Fruit fly (Drosophila melanogaster): ENCODE data around the gene Ski6.
A peak's percentile ranks its signal among the peaks of the same experiment; 100 is the strongest.

Gene Ski6

dm6 chr2L:13206857-13207463 is 15.3 kb downstream of the Ski6 start:
- TF ChIP-seq zfh2 (GFP tag; optimal IDR thresholded peaks at IDR 0.05) (no peak), kni (GFP tag; optimal IDR thresholded peaks at IDR 0.05) (no peak), Med (GFP tag) (peak; percentile 6), dimm (GFP tag; IDR thresholded peaks at IDR 0.05) (no peak), CG7963 (GFP tag; IDR thresholded peaks at IDR 0.05; ENCODE audit: partially characterized antibody) (0 out of 3 replicates have a peak, but pooled peaks have one; percentile 18), Sry-β (GFP tag; optimal IDR thresholded peaks at IDR 0.05) (no peak), Asciz (GFP tag; optimal IDR thresholded peaks at IDR 0.05) (no peak), gce (GFP tag; IDR thresholded peaks at IDR 0.05) (no peak), tgo (GFP tag; IDR thresholded peaks at IDR 0.05) (no peak), CG15479 (GFP tag; optimal IDR thresholded peaks at IDR 0.05) (no peak), prd (optimal IDR thresholded peaks at IDR 0.05) (no peak), prd (GFP tag; IDR thresholded peaks at IDR 0.05) (no peak), Dp (GFP tag; optimal IDR thresholded peaks at IDR 0.05) (no peak), tin (GFP tag; optimal IDR thresholded peaks at IDR 0.05) (no peak), exex (tag; optimal IDR thresholded peaks at IDR 0.05) (peak; percentile 19), Drgx (GFP tag; IDR thresholded peaks at IDR 0.05) (0 out of 2 replicates have a peak, but pooled peaks have one; percentile 23), fd96Cb (tag; optimal IDR thresholded peaks at IDR 0.05) (no peak)

DNA sequence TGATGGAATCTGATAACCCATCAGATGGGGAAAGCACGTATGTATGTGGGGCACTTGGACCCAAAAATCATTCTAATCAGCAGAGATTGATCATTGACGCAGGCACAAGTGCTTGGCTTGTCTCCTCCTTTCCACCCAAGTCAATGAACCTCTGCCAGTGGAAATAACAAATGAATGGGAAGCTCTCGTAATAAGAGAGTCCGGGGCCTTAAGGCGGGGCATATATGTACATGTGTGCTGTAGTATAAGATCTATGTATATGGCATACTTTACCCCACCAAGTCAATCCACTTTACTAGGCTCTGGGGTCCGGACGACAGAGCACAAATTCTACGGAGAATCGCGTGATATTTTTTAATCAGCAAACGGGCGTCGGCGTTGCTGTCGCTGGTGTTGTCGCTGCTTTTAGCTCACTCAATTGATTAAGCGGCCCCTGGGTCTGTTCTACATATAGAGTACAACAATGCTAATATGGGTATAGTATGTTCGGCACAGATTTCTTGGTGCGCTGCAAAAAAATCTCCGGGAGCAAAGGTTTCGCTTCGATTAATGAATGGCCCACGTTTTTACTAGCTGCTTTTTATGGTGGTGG is 16.1 kb downstream of the Ski6 start:
- TF ChIP-seq bowl (GFP tag; IDR thresholded peaks at IDR 0.05) (no peak), chif (GFP tag; optimal IDR thresholded peaks at IDR 0.05) (no peak), inv (GFP tag; IDR thresholded peaks at IDR 0.05; ENCODE audit: partially characterized antibody) (no peak), Xrp1 (GFP tag; IDR thresholded peaks at IDR 0.05) (no peak), Ets65A (GFP tag) (no peak), CG12391 (tag; optimal IDR thresholded peaks at IDR 0.05) (no peak), ken (GFP tag; IDR thresholded peaks at IDR 0.05) (no peak), pita (GFP tag; optimal IDR thresholded peaks at IDR 0.05) (no peak), CG10543 (GFP tag; optimal IDR thresholded peaks at IDR 0.05) (peak; percentile 95), Bteb2 (GFP tag; optimal IDR thresholded peaks at IDR 0.05) (no peak), BtbVII (GFP tag; optimal IDR thresholded peaks at IDR 0.05) (peak; percentile 28), CG2678 (tag; optimal IDR thresholded peaks at IDR 0.05) (peak; percentile 30), ewg (GFP tag; optimal IDR thresholded peaks at IDR 0.05) (no peak), CG2120 (GFP tag; optimal IDR thresholded peaks at IDR 0.05) (no peak), CG17186 (GFP tag; optimal IDR thresholded peaks at IDR 0.05) (no peak), en (GFP tag; optimal IDR thresholded peaks at IDR 0.05) (no peak), CG10366 (GFP tag; IDR thresholded peaks at IDR 0.05) (no peak), CG30020 (tag; optimal IDR thresholded peaks at IDR 0.05) (no peak), ro (GFP tag; IDR thresholded peaks at IDR 0.05) (no peak), CG16779 (GFP tag; IDR thresholded peaks at IDR 0.05) (no peak), CG8290 (GFP tag; optimal IDR thresholded peaks at IDR 0.05) (no peak), CG8290 (tag; optimal IDR thresholded peaks at IDR 0.05) (peak in 1 of 2 experiments; percentile 37), Med (GFP tag) (peak; percentile 37), CG34376 (GFP tag; optimal IDR thresholded peaks at IDR 0.05) (peak; percentile 96), CG3281 (GFP tag; optimal IDR thresholded peaks at IDR 0.05) (no peak), CG12236 (GFP tag; optimal IDR thresholded peaks at IDR 0.05) (no peak), pum (GFP tag; optimal IDR thresholded peaks at IDR 0.05) (no peak), Atf6 (GFP tag; IDR thresholded peaks at IDR 0.05) (0 out of 2 replicates have a peak, but pooled peaks have one; percentile 22), Oli (tag; optimal IDR thresholded peaks at IDR 0.05) (no peak), ab (GFP tag; optimal IDR thresholded peaks at IDR 0.05) (no peak), mam (GFP tag; optimal IDR thresholded peaks at IDR 0.05) (no peak), shn (GFP tag; optimal IDR thresholded peaks at IDR 0.05) (no peak), Max (GFP tag; optimal IDR thresholded peaks at IDR 0.05) (no peak), Lpt (GFP tag; optimal IDR thresholded peaks at IDR 0.05) (no peak)

Data from whole organism, embryonic.